Worm (Caenorhabditis elegans) whole organism, L1 larva: ENCODE measurements around the gene osta-3.

ENCODE experiments used
- C16A3.4 ChIP-seq: fragments of 150-350 bp; optimal IDR thresholded peaks from 2 replicates; lab custom pipeline; 2014; ENCODE audit warnings: missing biosample characterization, missing genetic modification characterization
- aly-2 ChIP-seq: fragments of 150-350 bp; optimal IDR thresholded peaks from 2 replicates; lab custom pipeline; 2014; ENCODE audit warnings: missing biosample characterization, missing genetic modification characterization
- ama-1 ChIP-seq: fragments of 150-350 bp; optimal IDR thresholded peaks from 2 replicates; lab custom pipeline; 2014
- blmp-1 ChIP-seq: fragments of 150-350 bp; optimal IDR thresholded peaks from 2 replicates; lab custom pipeline; 2014; ENCODE audit warnings: missing biosample characterization, missing genetic modification characterization
- ceh-82 ChIP-seq, 3 experiments: fragments of 150-350 bp in 1 of 3; sonication (generic microtip) in 2 of 3; optimal IDR thresholded peaks; 2 replicates each; lab custom pipeline; 2014 to 2017; ENCODE audit warnings: missing biosample characterization in 3 of 3, missing genetic modification characterization in 3 of 3
- ceh-90 ChIP-seq: sonication (generic microtip); optimal IDR thresholded peaks from 2 replicates; lab custom pipeline; 2016; ENCODE audit warnings: missing genetic modification characterization, missing compliant biosample characterization
- ces-1 ChIP-seq: fragments of 150-350 bp; optimal IDR thresholded peaks from 2 replicates; lab custom pipeline; 2014; ENCODE audit warnings: missing biosample characterization, missing genetic modification reagents, missing genetic modification characterization
- dpl-1 ChIP-seq, 3 experiments: fragments of 150-350 bp in 2 of 3; sonication (generic microtip) in 1 of 3; optimal IDR thresholded peaks; 2 replicates each; lab custom pipeline; 2014 to 2017; ENCODE audit warnings: missing biosample characterization in 3 of 3, missing genetic modification characterization in 3 of 3, missing genetic modification reagents in 3 of 3
- egl-13 ChIP-seq: sonication (generic microtip); optimal IDR thresholded peaks from 2 replicates; lab custom pipeline; 2016; ENCODE audit warnings: missing genotype, missing genetic modification reagents, missing genetic modification characterization, missing compliant biosample characterization
- egl-27 ChIP-seq, 2 experiments: fragments of 150-350 bp in 1 of 2; sonication (generic microtip); optimal IDR thresholded peaks; 3 replicates each; lab custom pipeline; 2017 to 2018; ENCODE audit warnings: missing biosample characterization in 2 of 2, missing genetic modification characterization in 2 of 2, missing genetic modification reagents in 2 of 2
- elt-2 ChIP-seq: sonication (generic microtip); optimal IDR thresholded peaks from 2 replicates; lab custom pipeline; 2016; ENCODE audit warnings: missing genetic modification characterization, mild to moderate bottlenecking, inconsistent platforms, missing compliant biosample characterization, missing genetic modification reagents
- elt-3 ChIP-seq, 6 experiments: fragments of 150-350 bp in 1 of 6; sonication (generic microtip); optimal IDR thresholded peaks; 2 replicates each; lab custom pipeline; 2017 to 2018; ENCODE audit warnings: missing biosample characterization in 6 of 6, missing genetic modification characterization in 6 of 6, inconsistent platforms in 1 of 6
- fkh-8 ChIP-seq: sonication (generic microtip); optimal IDR thresholded peaks from 2 replicates; lab custom pipeline; 2016; ENCODE audit warnings: mild to moderate bottlenecking, missing genetic modification characterization, missing compliant biosample characterization
- grh-1 ChIP-seq: fragments of 200-800 bp; sonication (Bioruptor generic); IDR thresholded peaks from 2 replicates; pipeline ENCODE4 v1.3.6; 2022; ENCODE audit warnings: missing genetic modification reagents, missing genetic modification characterization, missing compliant biosample characterization
- hpl-2 ChIP-seq: fragments of 150-350 bp; optimal IDR thresholded peaks from 2 replicates; lab custom pipeline; 2014; ENCODE audit warnings: missing biosample characterization, missing genetic modification reagents, missing genetic modification characterization
- isw-1 ChIP-seq: fragments of 200-800 bp; sonication (Bioruptor generic); IDR thresholded peaks from 2 replicates; pipeline ENCODE4 v1.3.6; 2022; ENCODE audit warnings: missing genetic modification characterization, missing compliant biosample characterization
- jun-1 ChIP-seq: fragments of 150-350 bp; optimal IDR thresholded peaks from 2 replicates; lab custom pipeline; 2014; ENCODE audit warnings: missing biosample characterization, missing genetic modification reagents, missing genetic modification characterization
- lin-14 ChIP-seq: fragments of 200-800 bp; sonication (Bioruptor generic); optimal IDR thresholded peaks from 2 replicates; lab custom pipeline; 2018; ENCODE audit warnings: mild to moderate bottlenecking, missing genetic modification characterization, moderate library complexity, missing compliant biosample characterization
- lin-39 ChIP-seq: fragments of 150-350 bp; optimal IDR thresholded peaks from 2 replicates; lab custom pipeline; 2014; ENCODE audit warnings: missing biosample characterization, missing genetic modification reagents, missing genetic modification characterization
- lir-3 ChIP-seq: sonication (generic microtip); optimal IDR thresholded peaks from 2 replicates; lab custom pipeline; 2016; ENCODE audit warnings: mild to moderate bottlenecking, missing genetic modification characterization, moderate library complexity, missing compliant biosample characterization; ENCODE audit not compliant: poor library complexity
- lsy-2 ChIP-seq, 2 experiments: fragments of 150-350 bp; optimal IDR thresholded peaks; 2 replicates each; lab custom pipeline; 2014; ENCODE audit warnings: missing biosample characterization in 2 of 2, missing genetic modification characterization in 2 of 2
- mdl-1 ChIP-seq, 2 experiments: fragments of 150-350 bp; optimal IDR thresholded peaks; 2 replicates each; lab custom pipeline; 2014 to 2017; ENCODE audit warnings: missing biosample characterization in 2 of 2, missing genetic modification characterization in 2 of 2, inconsistent platforms in 1 of 2
- nhr-12 ChIP-seq: sonication (generic microtip); optimal IDR thresholded peaks from 2 replicates; lab custom pipeline; 2017; ENCODE audit warnings: missing biosample characterization, missing genetic modification characterization
- nhr-19 ChIP-seq: fragments of 200-800 bp; sonication (Bioruptor generic); conservative IDR thresholded peaks from 2 replicates; pipeline ENCODE4 v1.3.6; 2022; ENCODE audit warnings: missing genetic modification characterization, missing compliant biosample characterization
- nhr-20 ChIP-seq: sonication (generic microtip); optimal IDR thresholded peaks from 2 replicates; lab custom pipeline; 2016; ENCODE audit warnings: mild to moderate bottlenecking, missing genetic modification characterization, missing compliant biosample characterization
- nhr-237 ChIP-seq: fragments of 150-350 bp; optimal IDR thresholded peaks from 2 replicates; lab custom pipeline; 2014; ENCODE audit warnings: missing biosample characterization, missing genetic modification characterization
- nhr-28 ChIP-seq: fragments of 150-350 bp; optimal IDR thresholded peaks from 2 replicates; lab custom pipeline; 2014; ENCODE audit warnings: missing biosample characterization, missing genetic modification characterization
- nhr-47 ChIP-seq: sonication (generic microtip); optimal IDR thresholded peaks from 2 replicates; lab custom pipeline; 2016; ENCODE audit warnings: mild to moderate bottlenecking, missing genetic modification characterization, moderate library complexity, missing compliant biosample characterization
- nhr-71 ChIP-seq: sonication (generic microtip); optimal IDR thresholded peaks from 2 replicates; lab custom pipeline; 2016; ENCODE audit warnings: mild to moderate bottlenecking, missing genetic modification characterization, moderate library complexity, missing compliant biosample characterization
- nhr-85 ChIP-seq: sonication (generic microtip); peaks from one replicate; lab custom pipeline; 2016; ENCODE audit warnings: missing genetic modification characterization, inconsistent platforms, missing compliant biosample characterization
- nhr-90 ChIP-seq: sonication (generic microtip); optimal IDR thresholded peaks from 2 replicates; lab custom pipeline; 2016; ENCODE audit warnings: mild to moderate bottlenecking, missing genetic modification characterization, missing compliant biosample characterization; ENCODE audit not compliant: poor library complexity
- pqm-1 ChIP-seq: sonication (generic microtip); optimal IDR thresholded peaks from 3 replicates; lab custom pipeline; 2017; ENCODE audit warnings: missing biosample characterization, missing genetic modification characterization
- rnt-1 ChIP-seq: sonication (generic microtip); optimal IDR thresholded peaks from 2 replicates; lab custom pipeline; 2016; ENCODE audit warnings: mild to moderate bottlenecking, missing genetic modification characterization, moderate library complexity, missing compliant biosample characterization
- skn-1 ChIP-seq: fragments of 150-350 bp; optimal IDR thresholded peaks from 2 replicates; lab custom pipeline; 2014; ENCODE audit warnings: missing biosample characterization, missing genetic modification characterization
- snpc-4 ChIP-seq: fragments of 150-350 bp; optimal IDR thresholded peaks from 2 replicates; lab custom pipeline; 2014; ENCODE audit warnings: missing biosample characterization, missing genetic modification characterization
- snu-23 ChIP-seq: sonication (generic microtip); optimal IDR thresholded peaks from 2 replicates; lab custom pipeline; 2016; ENCODE audit warnings: missing genetic modification characterization, missing compliant biosample characterization
- sox-4 ChIP-seq: sonication (generic microtip); optimal IDR thresholded peaks from 2 replicates; lab custom pipeline; 2016; ENCODE audit warnings: missing genetic modification characterization, missing compliant biosample characterization
- sptf-1 ChIP-seq: fragments of 150-350 bp; optimal IDR thresholded peaks from 2 replicates; lab custom pipeline; 2014; ENCODE audit warnings: missing biosample characterization, missing genetic modification characterization
- swsn-7 ChIP-seq: sonication (generic microtip); optimal IDR thresholded peaks from 2 replicates; lab custom pipeline; 2016; ENCODE audit warnings: missing genetic modification characterization, missing compliant biosample characterization
- tbx-2 ChIP-seq: sonication (generic microtip); optimal IDR thresholded peaks from 2 replicates; lab custom pipeline; 2016; ENCODE audit warnings: missing genetic modification characterization, missing compliant biosample characterization
- tlp-1 ChIP-seq: fragments of 150-350 bp; optimal IDR thresholded peaks from 2 replicates; lab custom pipeline; 2014; ENCODE audit warnings: missing biosample characterization, missing genetic modification characterization
- xbp-1 ChIP-seq: sonication (generic microtip); optimal IDR thresholded peaks from 2 replicates; lab custom pipeline; 2016; ENCODE audit warnings: missing genetic modification characterization, missing compliant biosample characterization
- zag-1 ChIP-seq: fragments of 150-350 bp; optimal IDR thresholded peaks from 2 replicates; lab custom pipeline; 2014; ENCODE audit warnings: missing biosample characterization, missing genetic modification characterization
- zip-4 ChIP-seq: fragments of 200-800 bp; sonication (Bioruptor generic); optimal IDR thresholded peaks from 2 replicates; lab custom pipeline; 2018; ENCODE audit warnings: mild to moderate bottlenecking, missing genetic modification characterization, moderate library complexity, missing compliant biosample characterization
- ztf-4 ChIP-seq: fragments of 150-350 bp; optimal IDR thresholded peaks from 2 replicates; lab custom pipeline; 2014; ENCODE audit warnings: missing biosample characterization, missing genetic modification characterization

Gene osta-3

DNA sequence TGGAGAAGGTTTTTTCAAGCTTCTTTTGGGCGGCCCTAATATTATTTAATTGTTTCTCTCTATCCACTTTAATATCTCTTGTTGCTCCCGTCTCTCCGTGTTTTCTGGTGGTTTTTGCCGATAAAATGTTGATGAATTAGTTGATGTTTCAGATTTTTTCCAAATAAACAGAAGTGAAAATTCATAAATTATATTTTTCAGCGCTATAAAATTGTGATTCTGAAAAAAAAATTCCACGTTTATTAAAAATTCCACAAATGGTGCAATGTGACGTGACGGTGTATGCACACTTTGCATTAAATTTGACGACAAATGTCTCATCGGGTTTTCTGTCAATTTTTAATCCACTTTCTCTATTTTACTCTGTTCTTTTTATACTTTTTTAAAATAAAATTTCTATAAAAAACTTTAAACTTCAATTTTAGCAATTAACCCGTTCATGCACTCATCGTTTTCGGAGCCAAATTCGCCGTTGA is 14.2 kb upstream of the osta-3 start, which contains the start of gene tbc-20 (continued):
- peak; percentile 22 for TF ChIP-seq lir-3 (tag; lab: Kevin White, UChicago)
- peak in 1 of 3 experiments; percentile 5 for TF ChIP-seq ceh-82 (tag; optimal IDR thresholded peaks at IDR 0.05; lab: Kevin White, UChicago)
- no peak for TF ChIP-seq tlp-1 (tag; lab: Kevin White, UChicago)
- peak; percentile 8 for TF ChIP-seq ama-1 (lab: Kevin White, UChicago)
- TF ChIP-seq nhr-20 (tag; lab: Kevin White, UChicago): peak; percentile 10
- TF ChIP-seq lsy-2 (tag; optimal IDR thresholded peaks at IDR 0.05; lab: Kevin White, UChicago): peak; percentile 25 to 46
- no peak for TF ChIP-seq egl-27 (tag; optimal IDR thresholded peaks at IDR 0.05; lab: Kevin White, UChicago)

- TF ChIP-seq snu-23 (GFP tag; lab: Kevin White, UChicago): no peak
- TF ChIP-seq swsn-7 (tag; lab: Kevin White, UChicago): no peak
- TF ChIP-seq skn-1 (tag; lab: Kevin White, UChicago): no peak
- no peak for TF ChIP-seq ztf-4 (tag; lab: Kevin White, UChicago)
- TF ChIP-seq elt-3 (tag; optimal IDR thresholded peaks at IDR 0.05; lab: Kevin White, UChicago): no peak
- no peak for TF ChIP-seq sox-4 (tag; lab: Kevin White, UChicago)
- TF ChIP-seq dpl-1 (GFP tag; optimal IDR thresholded peaks at IDR 0.05; lab: Kevin White, UChicago): no peak
- TF ChIP-seq nhr-90 (tag; lab: Kevin White, UChicago): no peak
- TF ChIP-seq nhr-12: no peak
- TF ChIP-seq tlp-1 (tag; lab: Kevin White, UChicago): no peak
- TF ChIP-seq ama-1 (lab: Kevin White, UChicago): no peak
- TF ChIP-seq nhr-28 (tag; lab: Kevin White, UChicago): no peak
These were observed 13.0 kb upstream of the osta-3 start for ce11 chrII:14799367-14799766.

ce11 chrII:14801086-14801531 is 11.2 kb upstream of the osta-3 start:
- peak; percentile 26 for TF ChIP-seq skn-1 (tag; lab: Kevin White, UChicago)
- TF ChIP-seq lin-14 (GFP tag; lab: Kevin White, UChicago): peak; percentile 34
- TF ChIP-seq blmp-1 (tag; lab: Kevin White, UChicago): no peak
- no peak for TF ChIP-seq lin-39 (tag; lab: Kevin White, UChicago)
- peak; percentile 14 for TF ChIP-seq tbx-2 (tag; lab: Kevin White, UChicago)
- TF ChIP-seq zip-4 (GFP tag; lab: Kevin White, UChicago): no peak
- peak; percentile 34 for TF ChIP-seq xbp-1 (tag; lab: Kevin White, UChicago)
- no peak for TF ChIP-seq tlp-1 (tag; lab: Kevin White, UChicago)
- no peak for TF ChIP-seq ces-1
- peak; percentile 50 for TF ChIP-seq snu-23 (GFP tag; lab: Kevin White, UChicago)
- peak; percentile 53 for TF ChIP-seq nhr-19 (GFP tag; lab: Robert Waterston, UW)
- peak; percentile 10 to 33 (median 29) for TF ChIP-seq dpl-1 (GFP tag; optimal IDR thresholded peaks at IDR 0.05; lab: Kevin White, UChicago)
- peak; percentile 59 for TF ChIP-seq nhr-47 (tag; lab: Kevin White, UChicago)
- no peak for TF ChIP-seq elt-2 (tag; lab: Kevin White, UChicago)
- peak; percentile 22 to 50 for TF ChIP-seq lsy-2 (tag; optimal IDR thresholded peaks at IDR 0.05; lab: Kevin White, UChicago)
- TF ChIP-seq elt-3 (tag; optimal IDR thresholded peaks at IDR 0.05; lab: Kevin White, UChicago): no peak
- peak in 1 of 3 experiments; percentile 8 for TF ChIP-seq ceh-82 (tag; optimal IDR thresholded peaks at IDR 0.05; lab: Kevin White, UChicago)
- TF ChIP-seq nhr-90 (tag; lab: Kevin White, UChicago): peak; percentile 23
- no peak for TF ChIP-seq grh-1
- TF ChIP-seq hpl-2: no peak
- no peak for TF ChIP-seq sptf-1 (tag; lab: Kevin White, UChicago)
- no peak for TF ChIP-seq ama-1 (lab: Kevin White, UChicago)
- no peak for TF ChIP-seq nhr-12
- no peak for TF ChIP-seq nhr-237 (tag; lab: Kevin White, UChicago)
- TF ChIP-seq rnt-1 (tag; lab: Kevin White, UChicago): peak; percentile 62
- TF ChIP-seq aly-2: no peak
- peak; percentile 58 for TF ChIP-seq swsn-7 (tag; lab: Kevin White, UChicago)
- TF ChIP-seq nhr-20 (tag; lab: Kevin White, UChicago): peak; percentile 45
- TF ChIP-seq isw-1 (GFP tag; lab: Robert Waterston, UW): peak; percentile 5; the same call in 1 of the 2 replicates
- no peak for TF ChIP-seq lir-3 (tag; lab: Kevin White, UChicago)
- TF ChIP-seq pqm-1 (tag; lab: Kevin White, UChicago): no peak
- TF ChIP-seq nhr-85: no peak
- TF ChIP-seq C16A3.4 (tag; lab: Kevin White, UChicago): peak; percentile 19
- peak; percentile 63 for TF ChIP-seq nhr-71 (tag; lab: Kevin White, UChicago)
- TF ChIP-seq egl-13 (tag; lab: Kevin White, UChicago): peak; percentile 3
- TF ChIP-seq fkh-8 (tag; lab: Kevin White, UChicago): peak; percentile 44
- no peak for TF ChIP-seq mdl-1 (tag; optimal IDR thresholded peaks at IDR 0.05; lab: Kevin White, UChicago)
- TF ChIP-seq jun-1: no peak
- TF ChIP-seq zag-1 (tag; lab: Kevin White, UChicago): no peak
- TF ChIP-seq ceh-90 (tag; lab: Kevin White, UChicago): no peak
- peak; percentile 96 for TF ChIP-seq snpc-4
